Fruit fly (Drosophila melanogaster): ENCODE results near the gene CG14262.

Gene CG14262

DNA sequence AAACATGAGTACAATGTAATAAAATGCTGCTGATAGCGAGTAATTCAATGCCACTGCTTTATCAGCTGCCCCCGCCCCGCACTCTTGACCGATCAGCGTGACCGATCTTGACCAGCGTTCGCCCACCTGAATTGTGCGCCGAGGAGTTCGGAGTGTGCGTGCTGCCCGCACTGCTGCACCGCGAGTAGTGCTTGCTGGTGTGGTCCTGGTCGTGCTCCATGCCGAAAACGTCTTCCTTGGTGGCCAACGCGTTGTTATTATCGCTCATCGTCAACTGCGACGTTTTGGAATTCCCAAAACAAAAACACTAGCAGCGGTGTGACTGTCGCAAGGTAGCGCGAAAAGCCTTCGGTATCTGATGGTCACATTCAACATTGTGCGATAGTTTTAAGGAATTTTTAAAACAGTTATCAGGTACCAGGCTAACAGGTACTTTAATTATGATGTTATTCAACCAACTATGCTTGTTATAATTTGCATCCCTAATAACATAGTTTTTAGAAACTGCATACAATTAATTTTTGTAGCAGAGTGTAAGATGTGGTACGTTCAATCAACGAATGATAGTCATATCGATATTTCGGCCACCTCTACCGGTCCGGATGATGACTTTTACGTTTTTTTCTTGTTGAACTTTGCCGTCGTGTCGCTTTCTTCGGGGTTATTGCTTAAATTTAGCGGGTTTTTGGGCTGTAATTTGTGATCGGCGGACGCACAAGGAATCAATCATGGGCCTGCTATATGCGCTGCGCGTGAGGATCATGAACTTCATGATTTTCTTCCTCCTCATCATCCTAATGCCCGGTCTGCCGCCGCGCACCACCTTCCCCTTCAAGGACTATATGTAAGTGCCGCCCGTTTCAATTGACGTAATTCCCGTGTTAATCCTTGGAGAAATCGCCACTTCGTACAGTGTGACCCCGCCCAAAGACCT is 23.2 kb upstream of the CG14262 start, which contains the start of the genes bigmax and Hmu (continued):
- peak; percentile 92 for TF ChIP-seq CG8944 (GFP tag; optimal IDR thresholded peaks at IDR 0.05)
- TF ChIP-seq CG13624 (GFP tag; optimal IDR thresholded peaks at IDR 0.05) = peak; percentile 97
- TF ChIP-seq CG1602 (GFP tag; optimal IDR thresholded peaks at IDR 0.05) = peak; percentile 84
- peak; percentile 41 for TF ChIP-seq NC2α (GFP tag; optimal IDR thresholded peaks at IDR 0.05)
- TF ChIP-seq CG9437 (GFP tag; optimal IDR thresholded peaks at IDR 0.05) = peak; percentile 98
- TF ChIP-seq B-H2 (GFP tag; optimal IDR thresholded peaks at IDR 0.05) = peak; percentile 76
- TF ChIP-seq CG9797 (GFP tag; optimal IDR thresholded peaks at IDR 0.05) = peak; percentile 95
- peak; percentile 89 for TF ChIP-seq ind (GFP tag; optimal IDR thresholded peaks at IDR 0.05)
- peak; percentile 61 for TF ChIP-seq esg (GFP tag; conservative IDR thresholded peaks at IDR 0.05)
- TF ChIP-seq eve (GFP tag; optimal IDR thresholded peaks at IDR 0.05) = no peak
- peak; percentile 87 for TF ChIP-seq her (GFP tag; optimal IDR thresholded peaks at IDR 0.05)
- TF ChIP-seq NfI (GFP tag; optimal IDR thresholded peaks at IDR 0.05) = peak; percentile 79
- TF ChIP-seq CG2202 (tag; optimal IDR thresholded peaks at IDR 0.05) = peak; percentile 63
- no peak for TF ChIP-seq CG6254 (GFP tag; optimal IDR thresholded peaks at IDR 0.05)
- TF ChIP-seq dmrt11E (tag; optimal IDR thresholded peaks at IDR 0.05) = peak; percentile 72
- peak; percentile 88 for TF ChIP-seq Ptx1 (GFP tag; IDR thresholded peaks at IDR 0.05)
- TF ChIP-seq CG10654 (GFP tag; optimal IDR thresholded peaks at IDR 0.05) = peak; percentile 78
- peak; percentile 72 for TF ChIP-seq CG4730 (GFP tag; IDR thresholded peaks at IDR 0.05)
- TF ChIP-seq CG8388 (GFP tag; optimal IDR thresholded peaks at IDR 0.05) = peak; percentile 74
- TF ChIP-seq usp (GFP tag; optimal IDR thresholded peaks at IDR 0.05) = no peak
- TF ChIP-seq CG8765 (GFP tag; IDR thresholded peaks at IDR 0.05) = peak; percentile 65
- TF ChIP-seq CG32767 (GFP tag; IDR thresholded peaks at IDR 0.05) = peak; percentile 69
- TF ChIP-seq CG3407 (GFP tag; optimal IDR thresholded peaks at IDR 0.05) = peak; percentile 32
- peak; percentile 69 for TF ChIP-seq CG31388 (GFP tag; optimal IDR thresholded peaks at IDR 0.05)
- peak; percentile 80 for TF ChIP-seq Ada2b (GFP tag; IDR thresholded peaks at IDR 0.05)
- TF ChIP-seq inv (GFP tag; IDR thresholded peaks at IDR 0.05; ENCODE audit: partially characterized antibody) = peak; percentile 90
- peak; percentile 56; the same call in 1 of the 3 replicates for TF ChIP-seq so (GFP tag; IDR thresholded peaks at IDR 0.05)
- peak; percentile 83 for TF ChIP-seq Sox102F (GFP tag; optimal IDR thresholded peaks at IDR 0.05)
- no peak for TF ChIP-seq CG4707 (GFP tag; optimal IDR thresholded peaks at IDR 0.05)
- peak; percentile 93 for TF ChIP-seq pho (GFP tag; optimal IDR thresholded peaks at IDR 0.05)
- peak; percentile 45 for TF ChIP-seq CG17912 (GFP tag; optimal IDR thresholded peaks at IDR 0.05)
- TF ChIP-seq ase (GFP tag; IDR thresholded peaks at IDR 0.05) = peak; percentile 80
- TF ChIP-seq chif (GFP tag; optimal IDR thresholded peaks at IDR 0.05) = peak; percentile 87 to 89
- peak; percentile 21 for TF ChIP-seq CG8281 (tag; optimal IDR thresholded peaks at IDR 0.05)
- peak; percentile 70 for TF ChIP-seq CG30020 (tag; optimal IDR thresholded peaks at IDR 0.05)
- TF ChIP-seq CG5180 (GFP tag; optimal IDR thresholded peaks at IDR 0.05) = no peak
- peak; percentile 63 for TF ChIP-seq pb (GFP tag; optimal IDR thresholded peaks at IDR 0.05)
- TF ChIP-seq toy (GFP tag; IDR thresholded peaks at IDR 0.05) = peak; percentile 52; the same call in 1 of the 2 replicates
- peak; percentile 81 for TF ChIP-seq CG2678 (tag; optimal IDR thresholded peaks at IDR 0.05)
- TF ChIP-seq NK7.1 (GFP tag; optimal IDR thresholded peaks at IDR 0.05) = peak; percentile 64
- TF ChIP-seq CG42726 (GFP tag; IDR thresholded peaks at IDR 0.05; ENCODE audit: partially characterized antibody) = peak; percentile 55; the same call in 1 of the 2 replicates
- TF ChIP-seq CG5245 (GFP tag; optimal IDR thresholded peaks at IDR 0.05) = peak; percentile 53
- TF ChIP-seq CG7556 (GFP tag; optimal IDR thresholded peaks at IDR 0.05) = peak; percentile 67
- peak; percentile 88 for TF ChIP-seq crc (GFP tag; optimal IDR thresholded peaks at IDR 0.05)
- peak; percentile 39 for TF ChIP-seq Neu2 (GFP tag; optimal IDR thresholded peaks at IDR 0.05; ENCODE audit: borderline replicate concordance)
- TF ChIP-seq Mad (GFP tag; optimal IDR thresholded peaks at IDR 0.05) = peak; percentile 85
- TF ChIP-seq dpn (GFP tag; optimal IDR thresholded peaks at IDR 0.05) = peak; percentile 92 to 93
- peak; percentile 65 for TF ChIP-seq CG14965 (GFP tag; optimal IDR thresholded peaks at IDR 0.05; ENCODE audit: borderline replicate concordance)
